Worm (Caenorhabditis elegans): Measurements from ENCODE around the gene T19D12.10.

DNA sequence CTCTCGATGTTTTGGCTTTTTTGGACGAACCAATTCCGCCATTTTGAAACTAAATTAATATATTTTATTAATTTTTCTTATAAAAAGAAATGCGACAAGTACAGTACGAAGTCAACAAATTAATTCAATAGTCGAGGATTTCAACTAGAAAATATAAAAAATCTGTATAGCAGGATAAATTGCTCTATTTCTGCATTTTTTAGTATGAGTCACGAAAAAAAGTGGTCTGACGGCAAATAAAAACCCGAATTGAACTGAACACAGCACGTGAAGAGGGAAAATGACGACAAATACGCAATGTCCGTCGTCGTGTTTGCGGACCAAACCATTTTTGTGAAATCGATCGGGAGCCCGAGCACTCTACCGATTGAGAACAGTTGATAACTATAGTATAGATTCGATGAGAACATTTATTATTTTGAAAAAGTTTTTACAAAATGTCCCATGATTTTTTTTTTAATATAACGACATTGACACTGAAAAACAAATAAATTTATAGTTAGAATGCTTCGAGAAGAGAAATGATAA, 49.3 kb downstream of the T19D12.10 start, which contains the start of gene epg-5:
- TF ChIP-seq him-1 (tag; optimal IDR thresholded peaks at IDR 0.05) (no peak), W03F9.2 (tag; optimal IDR thresholded peaks at IDR 0.05) (no peak)
